Fruit fly (Drosophila melanogaster): ENCODE data around the gene rtet.

Gene rtet

DNA sequence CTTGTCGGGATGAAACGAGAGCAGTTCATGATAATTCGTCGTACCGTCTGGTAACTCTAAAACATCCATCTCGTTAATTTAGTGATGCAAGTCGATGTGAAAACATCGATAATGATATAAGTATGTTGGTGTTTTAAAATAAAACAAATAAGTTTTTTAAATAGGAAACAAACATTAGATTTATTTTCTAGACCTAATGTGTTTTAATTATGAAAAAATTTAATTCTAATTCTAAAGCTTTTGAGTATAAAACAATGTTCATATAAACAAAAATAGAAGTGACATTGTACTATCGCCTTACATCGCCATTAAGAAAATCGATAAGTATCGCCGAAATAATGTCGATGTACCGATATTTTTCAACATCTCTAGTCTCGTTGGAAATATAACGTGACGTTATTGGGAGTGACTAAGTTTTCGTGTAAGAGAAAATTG, 2.8 kb downstream of the rtet start, which contains the start of gene Rab11 (continued):
- peak; percentile 73 for TF ChIP-seq CG8924 (tag; optimal IDR thresholded peaks at IDR 0.05)
- peak; percentile 54 for TF ChIP-seq CG18599 (GFP tag; optimal IDR thresholded peaks at IDR 0.05)
- peak; percentile 60 for TF ChIP-seq Hsf (GFP tag; optimal IDR thresholded peaks at IDR 0.05)
- TF ChIP-seq CG2875 (GFP tag; optimal IDR thresholded peaks at IDR 0.05), result no peak
- TF ChIP-seq CG12219 (GFP tag; optimal IDR thresholded peaks at IDR 0.05), result no peak
- TF ChIP-seq CkIIα-i1 (GFP tag; IDR thresholded peaks at IDR 0.05), result no peak
- peak; percentile 91 for TF ChIP-seq Dll (GFP tag; IDR thresholded peaks at IDR 0.05; ENCODE audit: partially characterized antibody)
- TF ChIP-seq CG4360 (GFP tag; IDR thresholded peaks at IDR 0.05), result no peak
- TF ChIP-seq CG15601 (tag; optimal IDR thresholded peaks at IDR 0.05), result peak; percentile 26
- TF ChIP-seq CG9932 (GFP tag; IDR thresholded peaks at IDR 0.05), result peak; percentile 78
- no peak for TF ChIP-seq pfk (GFP tag; optimal IDR thresholded peaks at IDR 0.05)
- peak; percentile 86 for TF ChIP-seq CG14860 (GFP tag; IDR thresholded peaks at IDR 0.05; ENCODE audit: partially characterized antibody)
- TF ChIP-seq CG4707 (GFP tag; optimal IDR thresholded peaks at IDR 0.05), result no peak
- TF ChIP-seq CG9797 (GFP tag; optimal IDR thresholded peaks at IDR 0.05), result peak; percentile 17
- peak; percentile 91 for TF ChIP-seq Sry-δ (GFP tag; optimal IDR thresholded peaks at IDR 0.05)
- TF ChIP-seq Pdp1 (GFP tag; optimal IDR thresholded peaks at IDR 0.05), result peak; percentile 36 to 44
- no peak for TF ChIP-seq Usf (GFP tag; optimal IDR thresholded peaks at IDR 0.05)
- peak; percentile 6 for TF ChIP-seq D19A (tag; optimal IDR thresholded peaks at IDR 0.05)
- no peak for TF ChIP-seq CG7372 (GFP tag; IDR thresholded peaks at IDR 0.05)
- TF ChIP-seq GATAe (GFP tag; conservative IDR thresholded peaks at IDR 0.05), result no peak
- peak; percentile 23 for TF ChIP-seq zfh2 (GFP tag; optimal IDR thresholded peaks at IDR 0.05)
- TF ChIP-seq Taf1 (GFP tag; IDR thresholded peaks at IDR 0.05), result no peak
- peak; percentile 5; the same call in 1 of the 3 replicates for TF ChIP-seq jigr1 (GFP tag; IDR thresholded peaks at IDR 0.05)
- TF ChIP-seq usp (GFP tag; optimal IDR thresholded peaks at IDR 0.05), result no peak
- peak; percentile 28 for TF ChIP-seq bab2 (GFP tag; optimal IDR thresholded peaks at IDR 0.05)
- 0 out of 3 replicates have a peak, but pooled peaks have one; percentile 25 for TF ChIP-seq CG11695 (GFP tag; IDR thresholded peaks at IDR 0.05)
- TF ChIP-seq CG2678 (tag; optimal IDR thresholded peaks at IDR 0.05), result peak; percentile 68
- TF ChIP-seq CG13296 (GFP tag; optimal IDR thresholded peaks at IDR 0.05), result peak; percentile 22
- TF ChIP-seq Sin3A (optimal IDR thresholded peaks at IDR 0.05), result peak; percentile 23
- TF ChIP-seq Eip74EF (GFP tag; optimal IDR thresholded peaks at IDR 0.05), result no peak
- peak; percentile 2 for TF ChIP-seq CG10462 (GFP tag; optimal IDR thresholded peaks at IDR 0.05)
- TF ChIP-seq zfh1 (GFP tag; IDR thresholded peaks at IDR 0.05), result 0 out of 3 replicates have a peak, but pooled peaks have one; percentile 35
- TF ChIP-seq pnt (GFP tag; optimal IDR thresholded peaks at IDR 0.05), result no peak
- peak; percentile 23 for TF ChIP-seq Camta (GFP tag; optimal IDR thresholded peaks at IDR 0.05)
- peak; percentile 12 for TF ChIP-seq zen (tag; optimal IDR thresholded peaks at IDR 0.05)
- no peak for TF ChIP-seq abd-A (tag; optimal IDR thresholded peaks at IDR 0.05)
- TF ChIP-seq Antp (GFP tag; optimal IDR thresholded peaks at IDR 0.05), result peak; percentile 4
- peak; percentile 66 for TF ChIP-seq Abd-B (GFP tag; optimal IDR thresholded peaks at IDR 0.05)
- TF ChIP-seq klu (GFP tag; IDR thresholded peaks at IDR 0.05), result no peak
- no peak for TF ChIP-seq D19B (GFP tag; optimal IDR thresholded peaks at IDR 0.05)
- no peak for TF ChIP-seq MTF-1 (GFP tag; optimal IDR thresholded peaks at IDR 0.05; ENCODE audit: borderline replicate concordance)
- peak; percentile 71 for TF ChIP-seq Max (GFP tag; optimal IDR thresholded peaks at IDR 0.05)
- TF ChIP-seq Ptx1 (GFP tag; IDR thresholded peaks at IDR 0.05), result peak; percentile 62
- peak; percentile 67 for TF ChIP-seq CG3847 (GFP tag; IDR thresholded peaks at IDR 0.05)
- no peak for TF ChIP-seq CG15073 (GFP tag; optimal IDR thresholded peaks at IDR 0.05)
- peak; percentile 66 for TF ChIP-seq CG13775 (GFP tag; optimal IDR thresholded peaks at IDR 0.05)
- TF ChIP-seq CG4730 (GFP tag; IDR thresholded peaks at IDR 0.05), result no peak
- TF ChIP-seq BEAF-32 (GFP tag; optimal IDR thresholded peaks at IDR 0.05), result peak; percentile 93
- TF ChIP-seq Dp (GFP tag; optimal IDR thresholded peaks at IDR 0.05), result peak; percentile 53
- TF ChIP-seq pros (GFP tag; optimal IDR thresholded peaks at IDR 0.05), result no peak
- TF ChIP-seq CG18619 (GFP tag; optimal IDR thresholded peaks at IDR 0.05), result peak; percentile 26
